Worm (Caenorhabditis elegans): Measurements from ENCODE around the gene F08B12.4.

Gene F08B12.4

ce11 chrX:11368417-11368816, 39.1 kb downstream of the F08B12.4 start, which contains the start of gene ttyh-1:
Gene ttyh-1, plus strand, starts transcription at chrX:11368717.
- TF ChIP-seq lin-13 (GFP tag; optimal IDR thresholded peaks at IDR 0.05) (no peak), dve-1 (tag; optimal IDR thresholded peaks at IDR 0.05; ENCODE audit: insufficient read depth) (no peak), Y105C5A.15 (GFP tag; IDR thresholded peaks at IDR 0.05) (no peak), nhr-10 (tag; optimal IDR thresholded peaks at IDR 0.05) (no peak), nhr-28 (tag; optimal IDR thresholded peaks at IDR 0.05) (no peak)

ce11 chrX:11367640-11368039, 39.9 kb downstream of the F08B12.4 start:
- TF ChIP-seq lim-7 (GFP tag; IDR thresholded peaks at IDR 0.05) (no peak), lin-29 (GFP tag; IDR thresholded peaks at IDR 0.05) (no peak), hmg-1.1 (GFP tag; IDR thresholded peaks at IDR 0.05) (peak; percentile 29; the same call in 1 of the 2 replicates), mxl-3 (GFP tag; optimal IDR thresholded peaks at IDR 0.05) (no peak), dmd-9 (GFP tag; IDR thresholded peaks at IDR 0.05) (no peak)

ce11 chrX:11367087-11367486, 40.4 kb downstream of the F08B12.4 start:
- TF ChIP-seq nhr-28 (tag; optimal IDR thresholded peaks at IDR 0.05), result peak; percentile 73
- TF ChIP-seq ceh-82 (tag; optimal IDR thresholded peaks at IDR 0.05), result no peak
- no peak for TF ChIP-seq nhr-76 (tag; optimal IDR thresholded peaks at IDR 0.05)
- TF ChIP-seq lsy-2 (tag; optimal IDR thresholded peaks at IDR 0.05), result no peak
- TF ChIP-seq aha-1 (tag), result peak; percentile 49
- peak; percentile 20 for TF ChIP-seq dve-1 (tag; optimal IDR thresholded peaks at IDR 0.05; ENCODE audit: insufficient read depth)
- TF ChIP-seq daf-12 (tag; optimal IDR thresholded peaks at IDR 0.05), result no peak
- TF ChIP-seq mxl-3 (GFP tag; optimal IDR thresholded peaks at IDR 0.05), result no peak
- peak; percentile 11; the same call in 1 of the 2 replicates for TF ChIP-seq dmd-6 (GFP tag; IDR thresholded peaks at IDR 0.05)
- no peak for TF ChIP-seq saeg-2 (GFP tag; IDR thresholded peaks at IDR 0.05)
- peak in 1 of 2 experiments; percentile 88 for TF ChIP-seq daf-16 (GFP tag; optimal IDR thresholded peaks at IDR 0.05)
- TF ChIP-seq daf-16 (tag; optimal IDR thresholded peaks at IDR 0.05), result peak; percentile 60
- no peak for TF ChIP-seq unc-39 (tag; optimal IDR thresholded peaks at IDR 0.05)
- no peak for TF ChIP-seq unc-130 (GFP tag; optimal IDR thresholded peaks at IDR 0.05)
- TF ChIP-seq lin-39 (tag; optimal IDR thresholded peaks at IDR 0.05), result no peak
- no peak for TF ChIP-seq egl-43 (GFP tag; IDR thresholded peaks at IDR 0.05)
- TF ChIP-seq zfp-2 (tag; optimal IDR thresholded peaks at IDR 0.05), result no peak
- TF ChIP-seq ceh-20 (GFP tag; IDR thresholded peaks at IDR 0.05), result no peak
- TF ChIP-seq aly-2 (tag; optimal IDR thresholded peaks at IDR 0.05), result no peak

ce11 chrX:11365995-11366394, 41.5 kb downstream of the F08B12.4 start:
- TF ChIP-seq cey-2 (tag; optimal IDR thresholded peaks at IDR 0.05; ENCODE audit: borderline replicate concordance, insufficient read depth) (no peak), ceh-82 (tag; optimal IDR thresholded peaks at IDR 0.05) (no peak), snpc-4 (tag; optimal IDR thresholded peaks at IDR 0.05) (no peak), mep-1 (tag; optimal IDR thresholded peaks at IDR 0.05) (no peak), egl-43 (GFP tag; IDR thresholded peaks at IDR 0.05) (no peak), ceh-28 (tag; optimal IDR thresholded peaks at IDR 0.05) (no peak), dmd-8 (GFP tag; IDR thresholded peaks at IDR 0.05) (no peak), nhr-77 (tag; optimal IDR thresholded peaks at IDR 0.05) (no peak), D1046.2 (GFP tag; IDR thresholded peaks at IDR 0.05) (no peak), zip-2 (tag; optimal IDR thresholded peaks at IDR 0.05) (no peak), saeg-2 (GFP tag; IDR thresholded peaks at IDR 0.05) (no peak), sdz-12 (GFP tag; optimal IDR thresholded peaks at IDR 0.05) (no peak), daf-19 (GFP tag; conservative IDR thresholded peaks at IDR 0.05) (no peak), set-16 (GFP tag; IDR thresholded peaks at IDR 0.05) (no peak; the same call in 1 of the 2 replicates), F37D6.2 (tag; optimal IDR thresholded peaks at IDR 0.05) (no peak), ceh-20 (GFP tag; IDR thresholded peaks at IDR 0.05) (no peak), F10B5.3 (tag; optimal IDR thresholded peaks at IDR 0.05) (no peak)

Measured in whole organism, L4 larva.